Worm (Caenorhabditis elegans): ENCODE results near the gene spp-3.

- no peak for TF ChIP-seq ama-1 (optimal IDR thresholded peaks at IDR 0.05)
- no peak for TF ChIP-seq tbx-37 (GFP tag; conservative IDR thresholded peaks at IDR 0.05)
- TF ChIP-seq pes-1 (GFP tag; IDR thresholded peaks at IDR 0.05): no peak
- no peak for TF ChIP-seq flt-1 (GFP tag; IDR thresholded peaks at IDR 0.05)
- TF ChIP-seq hmg-4 (GFP tag; optimal IDR thresholded peaks at IDR 0.05): no peak
- TF ChIP-seq ets-7 (tag; optimal IDR thresholded peaks at IDR 0.05): no peak
- TF ChIP-seq tra-4 (tag; optimal IDR thresholded peaks at IDR 0.05): no peak
- no peak for TF ChIP-seq hmbx-1 (tag; optimal IDR thresholded peaks at IDR 0.05)
- no peak for TF ChIP-seq F13C5.2 (tag; optimal IDR thresholded peaks at IDR 0.05)
- no peak for TF ChIP-seq hnd-1 (tag; optimal IDR thresholded peaks at IDR 0.05)
- TF ChIP-seq B0310.2 (tag; optimal IDR thresholded peaks at IDR 0.05): no peak
- no peak for TF ChIP-seq ceh-36 (tag; optimal IDR thresholded peaks at IDR 0.05)
Observed at ce11 chrX:7311870-7312269, 3.3 kb downstream of the spp-3 start.

Measured in whole organism, early embryonic.